Fruit fly (Drosophila melanogaster): Measurements from ENCODE around the gene emei.
A peak's percentile ranks its signal among the peaks of the same experiment; 100 is the strongest.

Gene emei

DNA sequence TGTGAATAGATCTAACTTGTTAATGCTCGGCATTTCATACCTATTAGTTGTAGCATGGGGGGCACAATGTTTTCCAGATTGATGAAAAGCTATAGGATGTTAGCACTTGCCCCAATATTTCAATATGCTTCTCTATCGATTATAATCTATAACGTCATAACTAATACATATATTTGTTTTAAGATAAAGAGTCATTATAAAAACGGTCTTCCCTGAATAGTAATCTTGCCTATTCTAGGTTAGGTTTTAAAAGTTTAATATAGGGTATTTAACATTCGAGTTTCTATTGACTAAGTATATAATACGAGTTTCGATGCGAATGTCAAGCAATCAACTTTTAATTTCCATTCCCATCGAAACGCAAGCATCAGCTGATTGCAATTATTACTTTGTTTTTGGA lies 48.3 kb upstream of the emei start, which contains the start of the genes CG6321 and Blos2 (continued):
- peak; percentile 58 for TF ChIP-seq CG18619 (GFP tag; optimal IDR thresholded peaks at IDR 0.05)
- TF ChIP-seq CoRest (tag; optimal IDR thresholded peaks at IDR 0.05): peak; percentile 85
- TF ChIP-seq CG10654 (GFP tag; optimal IDR thresholded peaks at IDR 0.05): peak; percentile 50
- TF ChIP-seq Nf-YA (GFP tag; IDR thresholded peaks at IDR 0.05): 0 out of 2 replicates have a peak, but pooled peaks have one; percentile 32
- no peak for TF ChIP-seq zen2 (GFP tag; IDR thresholded peaks at IDR 0.05; ENCODE audit: partially characterized antibody)
- peak; percentile 68 for TF ChIP-seq HLH3B (GFP tag; IDR thresholded peaks at IDR 0.05)
- no peak for TF ChIP-seq emc (GFP tag; optimal IDR thresholded peaks at IDR 0.05)
- no peak for TF ChIP-seq zf30C (GFP tag; optimal IDR thresholded peaks at IDR 0.05)
- no peak for TF ChIP-seq Hmx (GFP tag; optimal IDR thresholded peaks at IDR 0.05)
- TF ChIP-seq nerfin-1 (tag; optimal IDR thresholded peaks at IDR 0.05): peak; percentile 74
- TF ChIP-seq CG3995 (GFP tag; optimal IDR thresholded peaks at IDR 0.05): no peak
- TF ChIP-seq klu (GFP tag; IDR thresholded peaks at IDR 0.05): peak; percentile 52
- 0 out of 4 replicates have a peak, but pooled peaks have one; percentile 37 for TF ChIP-seq Gug (GFP tag; IDR thresholded peaks at IDR 0.05)
- no peak for TF ChIP-seq eyg (GFP tag; optimal IDR thresholded peaks at IDR 0.05)
- TF ChIP-seq MTF-1 (GFP tag; optimal IDR thresholded peaks at IDR 0.05; ENCODE audit: borderline replicate concordance): peak; percentile 6
- peak; percentile 67 for TF ChIP-seq Max (GFP tag; optimal IDR thresholded peaks at IDR 0.05)
- no peak for TF ChIP-seq Neu2 (GFP tag; optimal IDR thresholded peaks at IDR 0.05; ENCODE audit: borderline replicate concordance)
- TF ChIP-seq pho (GFP tag; optimal IDR thresholded peaks at IDR 0.05): peak; percentile 29
- peak; percentile 77 for TF ChIP-seq CG17385 (GFP tag; optimal IDR thresholded peaks at IDR 0.05)
- TF ChIP-seq unc-4 (GFP tag; IDR thresholded peaks at IDR 0.05; ENCODE audit: partially characterized antibody): no peak
- peak; percentile 68 for TF ChIP-seq slbo (GFP tag; IDR thresholded peaks at IDR 0.05)
- TF ChIP-seq Doc3 (GFP tag; IDR thresholded peaks at IDR 0.05; ENCODE audit: partially characterized antibody): no peak
- TF ChIP-seq CG13424 (tag; optimal IDR thresholded peaks at IDR 0.05): peak; percentile 84
- peak; percentile 42 for TF ChIP-seq CG16815 (GFP tag; optimal IDR thresholded peaks at IDR 0.05)
- peak; percentile 3 for TF ChIP-seq tx (GFP tag; optimal IDR thresholded peaks at IDR 0.05)
- no peak for TF ChIP-seq hkb (optimal IDR thresholded peaks at IDR 0.05)
- peak; percentile 86 for TF ChIP-seq hkb (GFP tag; IDR thresholded peaks at IDR 0.05)
- TF ChIP-seq tio (GFP tag; optimal IDR thresholded peaks at IDR 0.05): peak; percentile 37
- TF ChIP-seq Mrtf (GFP tag; IDR thresholded peaks at IDR 0.05): peak; percentile 62; the same call in 1 of the 3 replicates
- TF ChIP-seq CG2116 (GFP tag; optimal IDR thresholded peaks at IDR 0.05): peak; percentile 25
- TF ChIP-seq vnd (GFP tag; IDR thresholded peaks at IDR 0.05; ENCODE audit: partially characterized antibody): no peak
- TF ChIP-seq h (optimal IDR thresholded peaks at IDR 0.05): no peak
- no peak for TF ChIP-seq Lpt (GFP tag; optimal IDR thresholded peaks at IDR 0.05)
- TF ChIP-seq HLHmδ (GFP tag; optimal IDR thresholded peaks at IDR 0.05): no peak
- peak; percentile 87 for TF ChIP-seq unpg (GFP tag; optimal IDR thresholded peaks at IDR 0.05)
- TF ChIP-seq CG6654 (GFP tag; optimal IDR thresholded peaks at IDR 0.05): peak; percentile 21
- TF ChIP-seq CG4328 (GFP tag; optimal IDR thresholded peaks at IDR 0.05): peak; percentile 57
- no peak for TF ChIP-seq HLH4C (GFP tag; IDR thresholded peaks at IDR 0.05; ENCODE audit: partially characterized antibody)
- no peak for TF ChIP-seq Elba2 (GFP tag; optimal IDR thresholded peaks at IDR 0.05)
- TF ChIP-seq CG15073 (GFP tag; optimal IDR thresholded peaks at IDR 0.05): no peak
- peak; percentile 74 for TF ChIP-seq Sox100B (GFP tag; optimal IDR thresholded peaks at IDR 0.05)
- TF ChIP-seq slou (GFP tag; optimal IDR thresholded peaks at IDR 0.05): peak; percentile 8
- TF ChIP-seq HmgD (GFP tag; optimal IDR thresholded peaks at IDR 0.05): no peak
- peak; percentile 65 for TF ChIP-seq CG18476 (GFP tag; optimal IDR thresholded peaks at IDR 0.05)
- TF ChIP-seq CG11085 (GFP tag; IDR thresholded peaks at IDR 0.05): no peak
- peak; percentile 98 for TF ChIP-seq D19B (GFP tag; optimal IDR thresholded peaks at IDR 0.05)
- TF ChIP-seq CG17568 (GFP tag; optimal IDR thresholded peaks at IDR 0.05): peak; percentile 78
- TF ChIP-seq CG18599 (GFP tag; optimal IDR thresholded peaks at IDR 0.05): peak; percentile 85
- no peak for TF ChIP-seq CG10462 (GFP tag; optimal IDR thresholded peaks at IDR 0.05)
- peak; percentile 33 for TF ChIP-seq HLH54F (GFP tag; optimal IDR thresholded peaks at IDR 0.05)
- no peak for TF ChIP-seq wor (GFP tag; IDR thresholded peaks at IDR 0.05)
